Fruit fly (Drosophila melanogaster): ENCODE data around the gene MED10.

The MED10 gene

dm6 chr3L:16261505-16261904 is 29.6 kb downstream of the MED10 start, which contains the start of gene CG34247:
Gene CG34247, minus strand, starts transcription at chr3L:16261605.
- TF ChIP-seq CG5204 (GFP tag; optimal IDR thresholded peaks at IDR 0.05) (no peak), cic (GFP tag; optimal IDR thresholded peaks at IDR 0.05) (no peak), ovo (GFP tag; optimal IDR thresholded peaks at IDR 0.05) (no peak), CG1620 (GFP tag; optimal IDR thresholded peaks at IDR 0.05) (no peak), toe (GFP tag; optimal IDR thresholded peaks at IDR 0.05) (no peak), Hr96 (GFP tag; optimal IDR thresholded peaks at IDR 0.05) (no peak), CG7045 (GFP tag; optimal IDR thresholded peaks at IDR 0.05) (no peak), CG12768 (GFP tag; optimal IDR thresholded peaks at IDR 0.05) (no peak), CG33017 (tag; optimal IDR thresholded peaks at IDR 0.05) (no peak), cnc (optimal IDR thresholded peaks at IDR 0.05) (no peak), kay (GFP tag; ENCODE audit: borderline replicate concordance) (no peak), Mnt (GFP tag; optimal IDR thresholded peaks at IDR 0.05) (no peak), CG14711 (tag; optimal IDR thresholded peaks at IDR 0.05) (no peak), Clk (GFP tag; optimal IDR thresholded peaks at IDR 0.05) (no peak), bab1 (GFP tag; optimal IDR thresholded peaks at IDR 0.05) (no peak), tj (GFP tag; optimal IDR thresholded peaks at IDR 0.05) (no peak), CG7101 (tag; optimal IDR thresholded peaks at IDR 0.05) (no peak), Crg-1 (GFP tag; optimal IDR thresholded peaks at IDR 0.05) (no peak), CG11617 (GFP tag; optimal IDR thresholded peaks at IDR 0.05) (no peak), pad (GFP tag; optimal IDR thresholded peaks at IDR 0.05) (no peak)

- no peak for TF ChIP-seq CG7045 (GFP tag; optimal IDR thresholded peaks at IDR 0.05)
- no peak for TF ChIP-seq CG5204 (GFP tag; optimal IDR thresholded peaks at IDR 0.05)
- TF ChIP-seq ovo (GFP tag; optimal IDR thresholded peaks at IDR 0.05) = no peak
- no peak for TF ChIP-seq Crg-1 (GFP tag; optimal IDR thresholded peaks at IDR 0.05)
- TF ChIP-seq Hr96 (GFP tag; optimal IDR thresholded peaks at IDR 0.05) = no peak
- no peak for TF ChIP-seq cic (GFP tag; optimal IDR thresholded peaks at IDR 0.05)
- TF ChIP-seq toe (GFP tag; optimal IDR thresholded peaks at IDR 0.05) = no peak
- no peak for TF ChIP-seq CG11617 (GFP tag; optimal IDR thresholded peaks at IDR 0.05)
- no peak for TF ChIP-seq CG1620 (GFP tag; optimal IDR thresholded peaks at IDR 0.05)
- TF ChIP-seq Clk (GFP tag; optimal IDR thresholded peaks at IDR 0.05) = no peak
- no peak for TF ChIP-seq CG33017 (tag; optimal IDR thresholded peaks at IDR 0.05)
- no peak for TF ChIP-seq bab1 (GFP tag; optimal IDR thresholded peaks at IDR 0.05)
- no peak for TF ChIP-seq kay (GFP tag; ENCODE audit: borderline replicate concordance)
- TF ChIP-seq Mnt (GFP tag; optimal IDR thresholded peaks at IDR 0.05) = no peak
- no peak for TF ChIP-seq CG14711 (tag; optimal IDR thresholded peaks at IDR 0.05)
- TF ChIP-seq tj (GFP tag; optimal IDR thresholded peaks at IDR 0.05) = no peak
- no peak for TF ChIP-seq cnc (optimal IDR thresholded peaks at IDR 0.05)
- no peak for TF ChIP-seq CG12768 (GFP tag; optimal IDR thresholded peaks at IDR 0.05)
Measured at dm6 chr3L:16262440-16262839, 30.6 kb downstream of the MED10 start, which contains the start of gene CG13071. Gene CG13071, plus strand, starts transcription at chr3L:16262740.

- no peak for TF ChIP-seq cic (GFP tag; optimal IDR thresholded peaks at IDR 0.05)
- TF ChIP-seq Hr96 (GFP tag; optimal IDR thresholded peaks at IDR 0.05) = no peak
- TF ChIP-seq Clk (GFP tag; optimal IDR thresholded peaks at IDR 0.05) = no peak
- TF ChIP-seq kay (GFP tag; ENCODE audit: borderline replicate concordance) = no peak
- no peak for TF ChIP-seq CG14711 (tag; optimal IDR thresholded peaks at IDR 0.05)
- no peak for TF ChIP-seq ovo (GFP tag; optimal IDR thresholded peaks at IDR 0.05)
Measured at dm6 chr3L:16263043-16263442, 31.2 kb downstream of the MED10 start, which contains the start of gene CG13070. Gene CG13070, plus strand, starts transcription at chr3L:16263343.

dm6 chr3L:16265000-16265399 is 33.1 kb downstream of the MED10 start, which contains the start of the genes CG13051 and CG13069:
Gene CG13051, minus strand, starts transcription at chr3L:16265100.
Gene CG13069, plus strand, starts transcription at chr3L:16265385.
- TF ChIP-seq toe (GFP tag; optimal IDR thresholded peaks at IDR 0.05) (no peak), CG1620 (GFP tag; optimal IDR thresholded peaks at IDR 0.05) (no peak), Clk (GFP tag; optimal IDR thresholded peaks at IDR 0.05) (no peak), CG7101 (tag; optimal IDR thresholded peaks at IDR 0.05) (no peak), CG5204 (GFP tag; optimal IDR thresholded peaks at IDR 0.05) (no peak), cnc (optimal IDR thresholded peaks at IDR 0.05) (no peak), Crg-1 (GFP tag; optimal IDR thresholded peaks at IDR 0.05) (no peak), bab1 (GFP tag; optimal IDR thresholded peaks at IDR 0.05) (no peak), CG11617 (GFP tag; optimal IDR thresholded peaks at IDR 0.05) (no peak), CG12768 (GFP tag; optimal IDR thresholded peaks at IDR 0.05) (no peak), tj (GFP tag; optimal IDR thresholded peaks at IDR 0.05) (no peak), CG14711 (tag; optimal IDR thresholded peaks at IDR 0.05) (no peak), kay (GFP tag; ENCODE audit: borderline replicate concordance) (no peak), CG33017 (tag; optimal IDR thresholded peaks at IDR 0.05) (no peak)

- TF ChIP-seq Crg-1 (GFP tag; optimal IDR thresholded peaks at IDR 0.05) = no peak
- TF ChIP-seq toe (GFP tag; optimal IDR thresholded peaks at IDR 0.05) = no peak
Measured at dm6 chr3L:16268106-16268733, 36.3 kb downstream of the MED10 start, which contains the start of gene CG4950. Gene CG4950, minus strand, starts transcription at chr3L:16268156.

dm6 chr3L:16269092-16269491 is 37.2 kb downstream of the MED10 start, which contains the start of gene CG13068:
Gene CG13068, plus strand, starts transcription at chr3L:16269392.
- TF ChIP-seq CG5204 (GFP tag; optimal IDR thresholded peaks at IDR 0.05) (no peak), tj (GFP tag; optimal IDR thresholded peaks at IDR 0.05) (no peak), pad (GFP tag; optimal IDR thresholded peaks at IDR 0.05) (no peak), CG11617 (GFP tag; optimal IDR thresholded peaks at IDR 0.05) (no peak), CG12768 (GFP tag; optimal IDR thresholded peaks at IDR 0.05) (no peak), CG14711 (tag; optimal IDR thresholded peaks at IDR 0.05) (no peak), Clk (GFP tag; optimal IDR thresholded peaks at IDR 0.05) (no peak), Hr96 (GFP tag; optimal IDR thresholded peaks at IDR 0.05) (no peak), CG7101 (tag; optimal IDR thresholded peaks at IDR 0.05) (no peak), cnc (optimal IDR thresholded peaks at IDR 0.05) (no peak), kay (GFP tag; ENCODE audit: borderline replicate concordance) (no peak), Mnt (GFP tag; optimal IDR thresholded peaks at IDR 0.05) (no peak)

Data from whole organism, adult.